Worm (Caenorhabditis elegans) whole organism, L2 larva: ENCODE results near the gene npr-7.

Source experiments
- C34F6.9 ChIP-seq: fragments of 150-350 bp; optimal IDR thresholded peaks from 2 replicates; lab custom pipeline; 2014; ENCODE audit warnings: missing biosample characterization, missing genetic modification characterization
- F13H6.1 ChIP-seq: sonication (generic microtip); optimal IDR thresholded peaks from 2 replicates; lab custom pipeline; 2016; ENCODE audit warnings: missing genetic modification characterization, missing compliant biosample characterization
- R02D3.7 ChIP-seq: fragments of 150-350 bp; optimal IDR thresholded peaks from 2 replicates; lab custom pipeline; 2014; ENCODE audit warnings: missing biosample characterization, missing genetic modification characterization
- Y55F3AM.14 ChIP-seq: fragments of 200-800 bp; sonication (Bioruptor generic); optimal IDR thresholded peaks from 2 replicates; lab custom pipeline; 2018; ENCODE audit warnings: mild to moderate bottlenecking, missing genetic modification characterization, missing compliant biosample characterization
- ZK546.5 ChIP-seq: sonication (generic microtip); optimal IDR thresholded peaks from 2 replicates; lab custom pipeline; 2017; ENCODE audit warnings: missing biosample characterization, missing genetic modification characterization
- alr-1 ChIP-seq: fragments of 150-350 bp; optimal IDR thresholded peaks from 2 replicates; lab custom pipeline; 2014; ENCODE audit warnings: missing biosample characterization, missing genetic modification characterization
- aly-2 ChIP-seq: fragments of 150-350 bp; optimal IDR thresholded peaks from 2 replicates; lab custom pipeline; 2014; ENCODE audit warnings: missing biosample characterization, missing genetic modification characterization
- ama-1 ChIP-seq: fragments of 150-350 bp; optimal IDR thresholded peaks from 2 replicates; lab custom pipeline; 2018; ENCODE audit warnings: inconsistent platforms
- ceh-16 ChIP-seq: fragments of 150-350 bp; optimal IDR thresholded peaks from 2 replicates; lab custom pipeline; 2014; ENCODE audit warnings: missing biosample characterization, missing genetic modification characterization
- ceh-82 ChIP-seq: fragments of 150-350 bp; optimal IDR thresholded peaks from 2 replicates; lab custom pipeline; 2014; ENCODE audit warnings: missing biosample characterization, missing genetic modification characterization
- crh-2 ChIP-seq: sonication (generic microtip); optimal IDR thresholded peaks from 2 replicates; lab custom pipeline; 2017; ENCODE audit warnings: missing biosample characterization, missing genetic modification characterization
- dmd-4 ChIP-seq: sonication (generic microtip); optimal IDR thresholded peaks from 2 replicates; lab custom pipeline; 2017; ENCODE audit warnings: missing biosample characterization, missing genetic modification characterization
- egl-27 ChIP-seq: sonication (generic microtip); optimal IDR thresholded peaks from 3 replicates; lab custom pipeline; 2017; ENCODE audit warnings: missing biosample characterization, missing genetic modification reagents, missing genetic modification characterization
- elt-1 ChIP-seq: fragments of 150-350 bp; optimal IDR thresholded peaks from 2 replicates; lab custom pipeline; 2014; ENCODE audit warnings: missing biosample characterization, missing genetic modification characterization
- elt-3 ChIP-seq: sonication (generic microtip); optimal IDR thresholded peaks from 2 replicates; lab custom pipeline; 2017; ENCODE audit warnings: missing biosample characterization, missing genetic modification characterization
- fos-1 ChIP-seq: fragments of 150-350 bp; optimal IDR thresholded peaks from 2 replicates; lab custom pipeline; 2014; ENCODE audit warnings: missing biosample characterization, missing genetic modification characterization
- gmeb-1 ChIP-seq: fragments of 150-350 bp; optimal IDR thresholded peaks from 2 replicates; lab custom pipeline; 2014; ENCODE audit warnings: missing biosample characterization, missing genetic modification characterization
- lin-11 ChIP-seq: fragments of 150-350 bp; sonication (generic microtip); optimal IDR thresholded peaks from 2 replicates; lab custom pipeline; 2014; ENCODE audit warnings: missing biosample characterization, missing genetic modification characterization, inconsistent platforms, mixed read lengths
- lin-13 ChIP-seq: fragments of 150-350 bp; optimal IDR thresholded peaks from 2 replicates; lab custom pipeline; 2014; ENCODE audit warnings: missing biosample characterization, missing genetic modification reagents, missing genetic modification characterization
- lin-39 ChIP-seq: fragments of 150-350 bp; optimal IDR thresholded peaks from 2 replicates; lab custom pipeline; 2014; ENCODE audit warnings: missing biosample characterization, missing genetic modification reagents, missing genetic modification characterization
- lsy-2 ChIP-seq, 2 experiments: fragments of 150-350 bp in 1 of 2; sonication (generic microtip) in 1 of 2; optimal IDR thresholded peaks; 2 replicates each; lab custom pipeline; 2014 to 2017; ENCODE audit warnings: missing biosample characterization in 2 of 2, missing genetic modification characterization in 2 of 2
- mab-5 ChIP-seq: fragments of 150-350 bp; optimal IDR thresholded peaks from 2 replicates; lab custom pipeline; 2014; ENCODE audit warnings: missing biosample characterization, missing genetic modification characterization
- mbf-1 ChIP-seq: sonication (generic microtip); optimal IDR thresholded peaks from 2 replicates; lab custom pipeline; 2017; ENCODE audit warnings: missing biosample characterization, missing genetic modification characterization
- mdl-1 ChIP-seq, 2 experiments: fragments of 150-350 bp in 1 of 2; sonication (generic microtip) in 1 of 2; optimal IDR thresholded peaks; 2 replicates each; lab custom pipeline; 2017; ENCODE audit warnings: missing biosample characterization in 2 of 2, missing genetic modification characterization in 2 of 2
- nhr-10 ChIP-seq: sonication (generic microtip); optimal IDR thresholded peaks from 2 replicates; lab custom pipeline; 2017; ENCODE audit warnings: missing biosample characterization, missing genetic modification characterization
- nhr-11 ChIP-seq: fragments of 150-350 bp; optimal IDR thresholded peaks from 2 replicates; lab custom pipeline; 2014; ENCODE audit warnings: missing biosample characterization, missing genetic modification characterization
- nhr-12 ChIP-seq: fragments of 150-350 bp; optimal IDR thresholded peaks from 2 replicates; lab custom pipeline; 2014; ENCODE audit warnings: missing biosample characterization, missing genetic modification characterization
- nhr-129 ChIP-seq: fragments of 150-350 bp; optimal IDR thresholded peaks from 2 replicates; lab custom pipeline; 2014; ENCODE audit warnings: missing biosample characterization, missing genetic modification characterization
- nhr-21 ChIP-seq: fragments of 150-350 bp; optimal IDR thresholded peaks from 2 replicates; lab custom pipeline; 2014; ENCODE audit warnings: missing biosample characterization, missing genetic modification characterization
- nhr-23 ChIP-seq: fragments of 150-350 bp; optimal IDR thresholded peaks from 2 replicates; lab custom pipeline; 2014; ENCODE audit warnings: missing biosample characterization, missing genetic modification reagents, missing genetic modification characterization
- nhr-237 ChIP-seq: fragments of 150-350 bp; optimal IDR thresholded peaks from 2 replicates; lab custom pipeline; 2014; ENCODE audit warnings: missing biosample characterization, missing genetic modification characterization
- nhr-25 ChIP-seq: fragments of 150-350 bp; sonication (generic microtip); optimal IDR thresholded peaks from 3 replicates; lab custom pipeline; 2014; ENCODE audit warnings: missing biosample characterization, missing genetic modification characterization
- nhr-6 ChIP-seq: fragments of 150-350 bp; optimal IDR thresholded peaks from 2 replicates; lab custom pipeline; 2014; ENCODE audit warnings: missing biosample characterization, missing genetic modification characterization
- nhr-77 ChIP-seq: fragments of 150-350 bp; optimal IDR thresholded peaks from 2 replicates; lab custom pipeline; 2014; ENCODE audit warnings: missing biosample characterization, missing genetic modification characterization
- sem-4 ChIP-seq: fragments of 150-350 bp; optimal IDR thresholded peaks from 2 replicates; lab custom pipeline; 2014; ENCODE audit warnings: missing biosample characterization, missing genetic modification reagents, missing genetic modification characterization
- skn-1 ChIP-seq: sonication (generic microtip); optimal IDR thresholded peaks from 2 replicates; lab custom pipeline; 2017; ENCODE audit warnings: missing biosample characterization, missing genetic modification characterization
- sma-3 ChIP-seq: sonication (generic microtip); optimal IDR thresholded peaks from 2 replicates; lab custom pipeline; 2016; ENCODE audit warnings: missing genetic modification reagents, missing genetic modification characterization, missing compliant biosample characterization
- sma-9 ChIP-seq, 2 experiments: fragments of 150-350 bp in 1 of 2; sonication (generic microtip) in 1 of 2; optimal IDR thresholded peaks; 2 replicates each; lab custom pipeline; 2014 to 2016; ENCODE audit warnings: missing genetic modification characterization in 2 of 2, mild to moderate bottlenecking in 1 of 2, missing biosample characterization in 1 of 2, missing compliant biosample characterization in 1 of 2, missing genetic modification reagents in 1 of 2, moderate library complexity in 1 of 2
- snpc-4 ChIP-seq: fragments of 150-350 bp; optimal IDR thresholded peaks from 2 replicates; lab custom pipeline; 2014; ENCODE audit warnings: missing biosample characterization, missing genetic modification characterization
- unc-39 ChIP-seq: fragments of 150-350 bp; optimal IDR thresholded peaks from 2 replicates; lab custom pipeline; 2014; ENCODE audit warnings: missing biosample characterization, missing genetic modification characterization
- unc-62 ChIP-seq: fragments of 150-350 bp; optimal IDR thresholded peaks from 2 replicates; lab custom pipeline; 2014; ENCODE audit warnings: missing biosample characterization, missing genetic modification reagents, missing genetic modification characterization
- zag-1 ChIP-seq: fragments of 150-350 bp; optimal IDR thresholded peaks from 2 replicates; lab custom pipeline; 2014; ENCODE audit warnings: missing biosample characterization, missing genetic modification characterization
- ztf-11 ChIP-seq: sonication (generic microtip); optimal IDR thresholded peaks from 2 replicates; lab custom pipeline; 2017; ENCODE audit warnings: missing biosample characterization, missing genetic modification characterization
- ztf-4 ChIP-seq: fragments of 150-350 bp; optimal IDR thresholded peaks from 2 replicates; lab custom pipeline; 2014; ENCODE audit warnings: missing biosample characterization, missing genetic modification characterization

npr-7 gene

ce11 chrX:9347380-9347979 is 28.5 kb upstream of the npr-7 start, which contains the start of gene oga-1 (continued):
- TF ChIP-seq unc-62 (GFP tag; lab: Kevin White, UChicago) (no peak), sma-3 (GFP tag; lab: Kevin White, UChicago) (no peak), ama-1 (lab: Kevin White, UChicago) (no peak), gmeb-1 (tag; lab: Kevin White, UChicago) (no peak), elt-1 (tag; lab: Kevin White, UChicago) (no peak), crh-2 (tag; lab: Kevin White, UChicago) (peak; percentile 92), nhr-12 (tag; lab: Kevin White, UChicago) (no peak), skn-1 (no peak), elt-3 (tag; lab: Kevin White, UChicago) (no peak), nhr-23 (tag; lab: Kevin White, UChicago) (no peak), ztf-11 (tag; lab: Kevin White, UChicago) (no peak), nhr-25 (tag; lab: Kevin White, UChicago) (peak; percentile 73), sma-9 (GFP tag; optimal IDR thresholded peaks at IDR 0.05; lab: Kevin White, UChicago) (peak; percentile 70), sma-9 (tag; optimal IDR thresholded peaks at IDR 0.05; lab: Kevin White, UChicago) (no peak), fos-1 (tag; lab: Kevin White, UChicago) (peak; percentile 77), zag-1 (tag; lab: Kevin White, UChicago) (peak; percentile 4), sem-4 (peak; percentile 11), aly-2 (tag; lab: Kevin White, UChicago) (no peak), mab-5 (tag; lab: Kevin White, UChicago) (peak; percentile 39), nhr-21 (tag; lab: Kevin White, UChicago) (peak; percentile 60)

- TF ChIP-seq nhr-23 (tag; lab: Kevin White, UChicago): no peak
- no peak for TF ChIP-seq egl-27 (tag; lab: Kevin White, UChicago)
- TF ChIP-seq Y55F3AM.14 (GFP tag; lab: Kevin White, UChicago): no peak
- TF ChIP-seq nhr-25 (tag; lab: Kevin White, UChicago): no peak
- no peak for TF ChIP-seq elt-1 (tag; lab: Kevin White, UChicago)
- no peak for TF ChIP-seq unc-39
- TF ChIP-seq ztf-11 (tag; lab: Kevin White, UChicago): no peak
- TF ChIP-seq mbf-1 (tag; lab: Kevin White, UChicago): no peak
- no peak for TF ChIP-seq C34F6.9 (tag; lab: Kevin White, UChicago)
- TF ChIP-seq nhr-6: no peak
- no peak for TF ChIP-seq crh-2 (tag; lab: Kevin White, UChicago)
- no peak for TF ChIP-seq nhr-10 (tag; lab: Kevin White, UChicago)
- TF ChIP-seq elt-3 (tag; lab: Kevin White, UChicago): no peak
Observed at ce11 chrX:9338375-9338774, 19.4 kb upstream of the npr-7 start, which contains the start of gene apa-2. TSS of gene apa-2 (plus strand) at chrX:9338675.

- TF ChIP-seq alr-1 (tag; lab: Kevin White, UChicago) (no peak), sma-9 (GFP tag; optimal IDR thresholded peaks at IDR 0.05; lab: Kevin White, UChicago) (peak; percentile 17), sma-9 (tag; optimal IDR thresholded peaks at IDR 0.05; lab: Kevin White, UChicago) (no peak), snpc-4 (peak; percentile 8), dmd-4 (no peak), nhr-77 (tag; lab: Kevin White, UChicago) (no peak), nhr-11 (no peak), aly-2 (tag; lab: Kevin White, UChicago) (no peak), mab-5 (tag; lab: Kevin White, UChicago) (peak; percentile 76), nhr-25 (tag; lab: Kevin White, UChicago) (no peak), F13H6.1 (tag; lab: Kevin White, UChicago) (peak; percentile 55), R02D3.7 (tag; lab: Kevin White, UChicago) (no peak), ztf-4 (peak; percentile 28), zag-1 (tag; lab: Kevin White, UChicago) (peak; percentile 74), ZK546.5 (no peak), elt-3 (tag; lab: Kevin White, UChicago) (no peak), sem-4 (peak; percentile 5), mdl-1 (tag; optimal IDR thresholded peaks at IDR 0.05; lab: Kevin White, UChicago) (peak in 1 of 2 experiments; percentile 65), nhr-237 (tag; lab: Kevin White, UChicago) (no peak), nhr-129 (tag; lab: Kevin White, UChicago) (peak; percentile 81), ama-1 (lab: Kevin White, UChicago) (no peak), ceh-16 (tag; lab: Kevin White, UChicago) (no peak), elt-1 (tag; lab: Kevin White, UChicago) (no peak), sma-3 (GFP tag; lab: Kevin White, UChicago) (no peak), nhr-6 (no peak), skn-1 (no peak), nhr-23 (tag; lab: Kevin White, UChicago) (no peak), C34F6.9 (tag; lab: Kevin White, UChicago) (peak; percentile 75), lin-39 (tag; lab: Kevin White, UChicago) (no peak), mbf-1 (tag; lab: Kevin White, UChicago) (no peak), nhr-21 (tag; lab: Kevin White, UChicago) (peak; percentile 5), lsy-2 (tag; optimal IDR thresholded peaks at IDR 0.05; lab: Kevin White, UChicago) (peak; percentile 54 to 63), unc-39 (peak; percentile 14), unc-62 (GFP tag; lab: Kevin White, UChicago) (no peak), ceh-82 (peak; percentile 44), crh-2 (tag; lab: Kevin White, UChicago) (peak; percentile 61), gmeb-1 (tag; lab: Kevin White, UChicago) (peak; percentile 21), lin-11 (tag; lab: Kevin White, UChicago) (peak; percentile 38), egl-27 (tag; lab: Kevin White, UChicago) (peak; percentile 55), fos-1 (tag; lab: Kevin White, UChicago) (peak; percentile 41), nhr-12 (tag; lab: Kevin White, UChicago) (no peak), lin-13 (GFP tag; lab: Kevin White, UChicago) (peak; percentile 67)
Observed at ce11 chrX:9337832-9338231, 18.9 kb upstream of the npr-7 start.
